Fruit fly (Drosophila melanogaster) whole organism, larva: Measurements from ENCODE around the gene ATPsynE.

ENCODE experiments used
- noc ChIP-seq: fragments of 200-800 bp; sonication (Bioruptor generic); optimal IDR thresholded peaks from 3 replicates; lab custom pipeline; 2019; ENCODE audit warnings: missing biosample characterization, mild to moderate bottlenecking, missing genetic modification characterization, moderate library complexity

The ATPsynE gene

dm6 chr3R:14326250-14327112, at the start of gene ATPsynE, which contains the start of gene Afti:
Gene ATPsynE, plus strand, starts transcription at chr3R:14326947.
Gene Afti, minus strand, starts transcription at chr3R:14326689.
- no peak for TF ChIP-seq noc (tag; lab: Kevin White, UChicago)

- no peak for TF ChIP-seq noc (tag; lab: Kevin White, UChicago)
These were observed 48.7 kb upstream of the ATPsynE start for dm6 chr3R:14277894-14278522.

- no peak for TF ChIP-seq noc (tag; lab: Kevin White, UChicago)
These were observed 48.0 kb upstream of the ATPsynE start for dm6 chr3R:14278523-14279303.

dm6 chr3R:14279311-14279998, 47.3 kb upstream of the ATPsynE start:
- TF ChIP-seq noc (tag; lab: Kevin White, UChicago): no peak

- no peak for TF ChIP-seq noc (tag; lab: Kevin White, UChicago)
These were observed 46.4 kb upstream of the ATPsynE start for dm6 chr3R:14280324-14280723.

dm6 chr3R:14282215-14283041, 44.3 kb upstream of the ATPsynE start:
- no peak for TF ChIP-seq noc (tag; lab: Kevin White, UChicago)

dm6 chr3R:14283042-14283626, 43.6 kb upstream of the ATPsynE start:
- peak; percentile 24 for TF ChIP-seq noc (tag; lab: Kevin White, UChicago)

- TF ChIP-seq noc (tag; lab: Kevin White, UChicago): peak; percentile 99
These were observed 42.9 kb upstream of the ATPsynE start for dm6 chr3R:14283754-14284421.

- no peak for TF ChIP-seq noc (tag; lab: Kevin White, UChicago)
These were observed 42.4 kb upstream of the ATPsynE start for dm6 chr3R:14284422-14284760.

- TF ChIP-seq noc (tag; lab: Kevin White, UChicago): peak; percentile 56
These were observed 41.4 kb upstream of the ATPsynE start for dm6 chr3R:14285059-14285953.

dm6 chr3R:14286320-14287190, 40.2 kb upstream of the ATPsynE start, which contains the start of gene trx:
Gene trx, minus strand, starts transcription at chr3R:14286903.
- peak; percentile 5 for TF ChIP-seq noc (tag; lab: Kevin White, UChicago)

- TF ChIP-seq noc (tag; lab: Kevin White, UChicago): no peak
These were observed 38.8 kb upstream of the ATPsynE start for dm6 chr3R:14287980-14288379.
